Worm (Caenorhabditis elegans): Measurements from ENCODE around the gene cox-18.

DNA sequence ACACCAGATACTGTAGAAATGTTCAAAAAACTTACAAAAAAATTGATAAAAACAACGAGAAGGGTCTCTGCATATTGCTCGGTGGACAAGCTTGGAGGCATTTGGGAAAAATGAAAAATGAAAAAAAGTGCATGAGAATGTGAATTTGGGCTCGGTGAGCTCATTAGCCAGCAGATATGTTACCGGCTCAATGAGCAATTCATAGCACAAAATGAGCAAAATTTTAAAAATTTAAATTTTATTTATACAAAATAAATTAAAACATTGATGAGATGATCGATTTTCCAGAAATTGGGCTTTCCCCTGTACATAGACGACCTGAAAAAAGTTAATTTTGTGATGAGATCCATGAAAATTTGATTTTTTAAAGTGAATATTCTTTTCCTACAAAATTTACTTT is 16.4 kb downstream of the cox-18 start, which contains the start of gene srx-14:
- TF ChIP-seq nhr-237 (tag; optimal IDR thresholded peaks at IDR 0.05) (no peak), unc-62 (GFP tag; optimal IDR thresholded peaks at IDR 0.05 in 1 of 2) (no peak), unc-62 (tag; optimal IDR thresholded peaks at IDR 0.05) (no peak), mdl-1 (tag; optimal IDR thresholded peaks at IDR 0.05) (no peak), hmg-1.1 (GFP tag; IDR thresholded peaks at IDR 0.05) (no peak), nhr-28 (tag; optimal IDR thresholded peaks at IDR 0.05) (no peak), skn-1 (tag; optimal IDR thresholded peaks at IDR 0.05) (no peak), lin-39 (tag; optimal IDR thresholded peaks at IDR 0.05) (no peak)
